Worm (Caenorhabditis elegans) whole organism, late embryonic: ENCODE results near the gene nhr-205.

Experiments
- F13H6.1 ChIP-seq: sonication (generic microtip); optimal IDR thresholded peaks from 2 replicates; lab custom pipeline; 2016; ENCODE audit warnings: missing genetic modification characterization, missing compliant biosample characterization
- ama-1 ChIP-seq: fragments of 150-350 bp; optimal IDR thresholded peaks from 2 replicates; lab custom pipeline; 2014
- ceh-18 ChIP-seq: sonication (generic microtip); optimal IDR thresholded peaks from 2 replicates; lab custom pipeline; 2016; ENCODE audit warnings: missing genetic modification characterization, missing compliant biosample characterization
- ceh-9 ChIP-seq: sonication (generic microtip); optimal IDR thresholded peaks from 2 replicates; lab custom pipeline; 2016; ENCODE audit warnings: mild to moderate bottlenecking, missing genetic modification characterization, inconsistent platforms, missing compliant biosample characterization
- elt-4 ChIP-seq: sonication (generic microtip); optimal IDR thresholded peaks from 2 replicates; lab custom pipeline; 2016; ENCODE audit warnings: missing genetic modification characterization, missing compliant biosample characterization
- eyg-1 ChIP-seq: sonication (generic microtip); optimal IDR thresholded peaks from 2 replicates; lab custom pipeline; 2016; ENCODE audit warnings: missing genotype, missing genetic modification characterization, missing compliant biosample characterization
- hlh-15 ChIP-seq: sonication (generic microtip); optimal IDR thresholded peaks from 2 replicates; lab custom pipeline; 2016; ENCODE audit warnings: missing genetic modification characterization, missing compliant biosample characterization
- hlh-30 ChIP-seq: sonication (generic microtip); optimal IDR thresholded peaks from 2 replicates; lab custom pipeline; 2017; ENCODE audit warnings: antibody characterized with exemption, missing genetic modification characterization, missing compliant biosample characterization; ENCODE audit not compliant: insufficient read depth
- mec-3 ChIP-seq: sonication (generic microtip); optimal IDR thresholded peaks from 2 replicates; lab custom pipeline; 2016; ENCODE audit warnings: borderline replicate concordance, missing genetic modification characterization, missing compliant biosample characterization
- syd-9 ChIP-seq: sonication (generic microtip); optimal IDR thresholded peaks from 2 replicates; lab custom pipeline; 2016; ENCODE audit warnings: mild to moderate bottlenecking, missing genetic modification characterization, moderate library complexity, missing compliant biosample characterization
- unc-42 ChIP-seq: sonication (generic microtip); optimal IDR thresholded peaks from 2 replicates; lab custom pipeline; 2016; ENCODE audit warnings: missing genotype, missing genetic modification characterization, missing compliant biosample characterization

- TF ChIP-seq ama-1 (no peak), ceh-9 (tag; lab: Kevin White, UChicago) (no peak), F13H6.1 (no peak), ceh-18 (tag; lab: Kevin White, UChicago) (no peak), hlh-30 (tag; lab: Kevin White, UChicago) (no peak), elt-4 (no peak), hlh-15 (tag; lab: Kevin White, UChicago) (no peak), mec-3 (tag; lab: Kevin White, UChicago) (no peak), syd-9 (tag; lab: Kevin White, UChicago) (no peak), unc-42 (tag; lab: Kevin White, UChicago) (no peak), eyg-1 (no peak)
Observed at ce11 chrV:10107309-10107708, 25.7 kb upstream of the nhr-205 start, which contains the start of gene C08B6.11.
